Fruit fly (Drosophila melanogaster) whole organism, embryonic: ENCODE results near the gene Takl2.
A peak's percentile ranks its signal among the peaks of the same experiment; 100 is the strongest.

ENCODE experiments used
- Atf3 ChIP-seq: fragments of 200-800 bp; sonication (Bioruptor generic); optimal IDR thresholded peaks from 3 replicates; lab custom pipeline; 2016; ENCODE audit warnings: missing biosample characterization, missing genetic modification characterization
- BEAF-32 ChIP-seq: fragments of 200-800 bp; sonication (Bioruptor generic); optimal IDR thresholded peaks from 3 replicates; lab custom pipeline; 2017; ENCODE audit warnings: missing biosample characterization, missing genetic modification characterization, mild to moderate bottlenecking, moderate library complexity, missing genetic modification reagents
- BtbVII ChIP-seq: fragments of 200-800 bp; sonication (Bioruptor generic); optimal IDR thresholded peaks from 3 replicates; lab custom pipeline; 2017; ENCODE audit warnings: missing biosample characterization, mild to moderate bottlenecking, missing genetic modification characterization
- CG11723 ChIP-seq: fragments of 200-800 bp; sonication (Bioruptor generic); optimal IDR thresholded peaks from 2 replicates; lab custom pipeline; 2017; ENCODE audit warnings: missing biosample characterization, mild to moderate bottlenecking, missing genetic modification characterization
- CG12942 ChIP-seq: fragments of 200-800 bp; sonication (Bioruptor generic); optimal IDR thresholded peaks from 3 replicates; lab custom pipeline; 2016; ENCODE audit warnings: missing biosample characterization, missing genetic modification characterization
- CG13287 ChIP-seq: fragments of 200-800 bp; sonication (Bioruptor generic); IDR thresholded peaks from 2 replicates; pipeline ENCODE4 v1.3.6; 2022; ENCODE audit warnings: missing biosample characterization, missing genetic modification characterization; ENCODE audit not compliant: partially characterized antibody
- CG14710 ChIP-seq: fragments of 200-800 bp; sonication (Bioruptor generic); optimal IDR thresholded peaks from 3 replicates; lab custom pipeline; 2019; ENCODE audit warnings: missing biosample characterization, mild to moderate bottlenecking, missing genetic modification characterization, moderate library complexity
- CG1529 ChIP-seq: fragments of 200-800 bp; sonication (Bioruptor generic); optimal IDR thresholded peaks from 3 replicates; lab custom pipeline; 2018; ENCODE audit warnings: missing biosample characterization, missing genetic modification characterization
- CG15479 ChIP-seq: fragments of 200-800 bp; sonication (Bioruptor generic); optimal IDR thresholded peaks from 3 replicates; lab custom pipeline; 2019; ENCODE audit warnings: missing biosample characterization, mild to moderate bottlenecking, missing genetic modification characterization, moderate library complexity
- CG17186 ChIP-seq: fragments of 200-800 bp; sonication (Bioruptor generic); optimal IDR thresholded peaks from 3 replicates; lab custom pipeline; 2017; ENCODE audit warnings: missing biosample characterization, missing genetic modification reagents, missing genetic modification characterization
- CG17328 ChIP-seq: fragments of 200-800 bp; sonication (Bioruptor generic); IDR thresholded peaks from 2 replicates; pipeline ENCODE4 v1.3.6; 2022; ENCODE audit warnings: missing biosample characterization, missing genetic modification characterization
- CG17359 ChIP-seq: fragments of 200-800 bp; sonication (Bioruptor generic); optimal IDR thresholded peaks from 3 replicates; lab custom pipeline; 2018; ENCODE audit warnings: missing biosample characterization, mild to moderate bottlenecking, missing genetic modification characterization, moderate library complexity
- CG18764 ChIP-seq: fragments of 200-800 bp; sonication (Bioruptor generic); optimal IDR thresholded peaks from 3 replicates; lab custom pipeline; 2016; ENCODE audit warnings: missing biosample characterization, missing genetic modification characterization
- CG2712 ChIP-seq: fragments of 200-800 bp; optimal IDR thresholded peaks from 3 replicates; lab custom pipeline; 2019; ENCODE audit warnings: missing biosample characterization, mild to moderate bottlenecking, missing genetic modification characterization, moderate library complexity
- CG30431 ChIP-seq: fragments of 200-800 bp; sonication (Bioruptor generic); optimal IDR thresholded peaks from 2 replicates; lab custom pipeline; 2017; ENCODE audit warnings: missing biosample characterization, missing genetic modification characterization
- CG3838 ChIP-seq: fragments of 200-800 bp; sonication (Bioruptor generic); optimal IDR thresholded peaks from 3 replicates; lab custom pipeline; 2016; ENCODE audit warnings: missing biosample characterization, missing genetic modification characterization
- CG3995 ChIP-seq: fragments of 200-800 bp; sonication (Bioruptor generic); optimal IDR thresholded peaks from 3 replicates; lab custom pipeline; 2016; ENCODE audit warnings: missing biosample characterization, missing genetic modification characterization
- CG4282 ChIP-seq: fragments of 200-800 bp; sonication (Bioruptor generic); optimal IDR thresholded peaks from 2 replicates; lab custom pipeline; 2016; ENCODE audit warnings: missing biosample characterization, missing genetic modification characterization
- CG6654 ChIP-seq: fragments of 200-800 bp; sonication (Bioruptor generic); optimal IDR thresholded peaks from 2 replicates; lab custom pipeline; 2017; ENCODE audit warnings: missing biosample characterization, mild to moderate bottlenecking, missing genetic modification characterization
- CG6689 ChIP-seq: fragments of 200-800 bp; sonication (Bioruptor generic); IDR thresholded peaks from 2 replicates; pipeline ENCODE4 v1.3.6; 2022; ENCODE audit warnings: missing biosample characterization, missing genetic modification characterization
- CG6791 ChIP-seq: fragments of 200-800 bp; sonication (Bioruptor generic); IDR thresholded peaks from 3 replicates; pipeline ENCODE4 v1.3.6; 2022; ENCODE audit warnings: missing biosample characterization, missing genetic modification characterization; ENCODE audit not compliant: partially characterized antibody
- CG7839 ChIP-seq: fragments of 200-800 bp; sonication (Bioruptor generic); optimal IDR thresholded peaks from 3 replicates; lab custom pipeline; 2018; ENCODE audit warnings: missing biosample characterization, mild to moderate bottlenecking, missing genetic modification characterization, moderate library complexity
- CG9797 ChIP-seq: fragments of 200-800 bp; sonication (Bioruptor generic); optimal IDR thresholded peaks from 3 replicates; lab custom pipeline; 2018; ENCODE audit warnings: missing biosample characterization, mild to moderate bottlenecking, missing genetic modification characterization
- Dbx ChIP-seq: fragments of 200-800 bp; sonication (Bioruptor generic); IDR thresholded peaks from 3 replicates; pipeline ENCODE4 v1.3.6; 2022; ENCODE audit warnings: missing biosample characterization, missing genetic modification characterization
- Doc2 ChIP-seq: fragments of 200-800 bp; sonication (Bioruptor generic); IDR thresholded peaks from 2 replicates; pipeline ENCODE4 v1.3.6; 2022; ENCODE audit warnings: missing biosample characterization, missing genetic modification characterization
- GATAe ChIP-seq: fragments of 200-800 bp; sonication (Bioruptor generic); conservative IDR thresholded peaks from 2 replicates; pipeline ENCODE4 v1.3.6; 2022; ENCODE audit warnings: missing biosample characterization, missing genetic modification characterization
- HmgZ ChIP-seq: fragments of 200-800 bp; sonication (Bioruptor generic); optimal IDR thresholded peaks from 2 replicates; lab custom pipeline; 2018; ENCODE audit warnings: missing biosample characterization, mild to moderate bottlenecking, missing genetic modification characterization
- NK7.1 ChIP-seq: fragments of 200-800 bp; sonication (Bioruptor generic); optimal IDR thresholded peaks from 3 replicates; lab custom pipeline; 2016; ENCODE audit warnings: missing biosample characterization, missing genetic modification characterization
- Nf-YC ChIP-seq: fragments of 200-800 bp; optimal IDR thresholded peaks from 3 replicates; lab custom pipeline; 2019; ENCODE audit warnings: missing biosample characterization, mild to moderate bottlenecking, missing genetic modification characterization, moderate library complexity
- Opbp ChIP-seq: fragments of 200-800 bp; sonication (Bioruptor generic); IDR thresholded peaks from 3 replicates; pipeline ENCODE4 v1.3.6; 2022; ENCODE audit warnings: missing biosample characterization, missing genetic modification characterization; ENCODE audit not compliant: partially characterized antibody
- ac ChIP-seq: fragments of 200-800 bp; sonication (Bioruptor generic); optimal IDR thresholded peaks from 3 replicates; lab custom pipeline; 2017; ENCODE audit warnings: missing biosample characterization, mild to moderate bottlenecking, missing genetic modification characterization
- btn ChIP-seq: fragments of 200-800 bp; sonication (Bioruptor generic); optimal IDR thresholded peaks from 2 replicates; lab custom pipeline; 2016; ENCODE audit warnings: missing biosample characterization, missing genetic modification characterization
- ci ChIP-seq: fragments of 200-800 bp; sonication (Bioruptor generic); IDR thresholded peaks from 3 replicates; pipeline ENCODE4 v1.3.6; 2022; ENCODE audit warnings: missing biosample characterization, missing genetic modification characterization
- dimm ChIP-seq: fragments of 200-800 bp; sonication (Bioruptor generic); IDR thresholded peaks from 2 replicates; pipeline ENCODE4 v1.3.6; 2022; ENCODE audit warnings: missing biosample characterization, missing genetic modification characterization
- eve ChIP-seq, 2 experiments: fragments of >200 bp; optimal IDR thresholded peaks; 2 replicates each; lab custom pipeline; 2017; ENCODE audit warnings: missing biosample characterization in 2 of 2, missing genetic modification characterization in 2 of 2
- ftz-f1 ChIP-seq: fragments of 200-800 bp; sonication (Bioruptor generic); optimal IDR thresholded peaks from 2 replicates; lab custom pipeline; 2016; ENCODE audit warnings: missing biosample characterization, missing genetic modification characterization
- hkb ChIP-seq, 2 experiments: fragments of 200-800 bp in 1 of 2; fragments of >200 bp in 1 of 2; sonication (Bioruptor generic) in 1 of 2; IDR thresholded peaks in 1 of 2; optimal IDR thresholded peaks in 1 of 2; 2 replicates each; pipeline versions ENCODE4 v1.3.6 to Lab custom; 2017 to 2022; ENCODE audit warnings: missing biosample characterization in 1 of 2, missing genetic modification characterization in 1 of 2
- mld ChIP-seq: fragments of 200-800 bp; sonication (Bioruptor generic); IDR thresholded peaks from 3 replicates; pipeline ENCODE4 v1.3.6; 2022; ENCODE audit warnings: missing biosample characterization, missing genetic modification characterization; ENCODE audit not compliant: partially characterized antibody
- peb ChIP-seq: fragments of 200-800 bp; sonication (Bioruptor generic); IDR thresholded peaks from 2 replicates; pipeline ENCODE4 v1.3.6; 2022; ENCODE audit warnings: missing biosample characterization, missing genetic modification characterization
- seq ChIP-seq: fragments of 200-800 bp; sonication (Bioruptor generic); IDR thresholded peaks from 2 replicates; pipeline ENCODE4 v1.3.6; 2022; ENCODE audit warnings: missing biosample characterization, missing genetic modification characterization
- sisA ChIP-seq: fragments of 200-800 bp; sonication (Bioruptor generic); IDR thresholded peaks from 2 replicates; pipeline ENCODE4 v1.3.6; 2022; ENCODE audit warnings: missing biosample characterization, missing genetic modification characterization
- sna ChIP-seq: fragments of 200-800 bp; sonication (Bioruptor generic); IDR thresholded peaks from 2 replicates; pipeline ENCODE4 v1.3.6; 2022; ENCODE audit warnings: missing biosample characterization, missing genetic modification characterization; ENCODE audit not compliant: partially characterized antibody
- vvl ChIP-seq: fragments of 200-800 bp; sonication (Bioruptor generic); IDR thresholded peaks from 2 replicates; pipeline ENCODE4 v1.3.6; 2022; ENCODE audit warnings: missing biosample characterization, missing genetic modification characterization
- zen2 ChIP-seq: fragments of 200-800 bp; sonication (Bioruptor generic); IDR thresholded peaks from 3 replicates; pipeline ENCODE4 v1.3.6; 2022; ENCODE audit warnings: missing biosample characterization, missing genetic modification characterization; ENCODE audit not compliant: partially characterized antibody

Gene Takl2

dm6 chr3R:22740930-22741329 lies 7.3 kb upstream of the Takl2 start, which contains the start of the genes Dcr-1 and CG6985 (continued):
- TF ChIP-seq hkb (optimal IDR thresholded peaks at IDR 0.05; lab: Kevin White, UChicago) (no peak), hkb (GFP tag; IDR thresholded peaks at IDR 0.05; lab: Robert Waterston, UW) (no peak), Dbx (GFP tag; lab: Robert Waterston, UW) (no peak), ftz-f1 (GFP tag; lab: Kevin White, UChicago) (no peak), sna (GFP tag; lab: Robert Waterston, UW) (peak; percentile 45; the same call in 1 of the 2 replicates), Doc2 (no peak), CG9797 (GFP tag; lab: Kevin White, UChicago) (peak; percentile 43), CG30431 (GFP tag; lab: Kevin White, UChicago) (no peak), CG17359 (tag; lab: Kevin White, UChicago) (no peak), CG15479 (GFP tag; lab: Kevin White, UChicago) (no peak), BtbVII (GFP tag; lab: Kevin White, UChicago) (no peak), NK7.1 (GFP tag; lab: Kevin White, UChicago) (no peak), CG1529 (GFP tag; lab: Kevin White, UChicago) (no peak), CG17328 (GFP tag; lab: Robert Waterston, UW) (no peak), CG3995 (GFP tag; lab: Kevin White, UChicago) (no peak), vvl (GFP tag; lab: Robert Waterston, UW) (no peak), CG17186 (peak; percentile 20), CG6654 (GFP tag; lab: Kevin White, UChicago) (no peak), BEAF-32 (peak; percentile 19), HmgZ (tag; lab: Kevin White, UChicago) (peak; percentile 11), CG12942 (GFP tag; lab: Kevin White, UChicago) (no peak), ac (no peak), Nf-YC (tag; lab: Kevin White, UChicago) (no peak), CG14710 (tag; lab: Kevin White, UChicago) (peak; percentile 50), CG13287 (GFP tag; lab: Robert Waterston, UW) (peak; percentile 40), CG6689 (no peak), dimm (GFP tag; lab: Robert Waterston, UW) (no peak), CG4282 (GFP tag; lab: Kevin White, UChicago) (no peak), Atf3 (GFP tag; lab: Kevin White, UChicago) (no peak), CG7839 (tag; lab: Kevin White, UChicago) (no peak), seq (no peak), GATAe (GFP tag; lab: Robert Waterston, UW) (no peak), Opbp (GFP tag; lab: Robert Waterston, UW) (0 out of 3 replicates have a peak, but pooled peaks have one; percentile 24), zen2 (GFP tag; lab: Robert Waterston, UW) (0 out of 3 replicates have a peak, but pooled peaks have one; percentile 20), peb (GFP tag; lab: Robert Waterston, UW) (no peak), ci (GFP tag; lab: Robert Waterston, UW) (no peak), CG3838 (no peak), sisA (GFP tag; lab: Robert Waterston, UW) (no peak), CG11723 (GFP tag; lab: Kevin White, UChicago) (no peak), CG6791 (GFP tag; lab: Robert Waterston, UW) (no peak), eve (GFP tag; optimal IDR thresholded peaks at IDR 0.05; lab: Kevin White, UChicago) (no peak), CG2712 (tag; lab: Kevin White, UChicago) (no peak), mld (GFP tag; lab: Robert Waterston, UW) (0 out of 3 replicates have a peak, but pooled peaks have one; percentile 24), btn (GFP tag; lab: Kevin White, UChicago) (no peak), CG18764 (GFP tag; lab: Kevin White, UChicago) (no peak)
